Worm (Caenorhabditis elegans) whole organism, early embryonic: Measurements from ENCODE around the gene C09B8.4.

Source experiments
- B0310.2 ChIP-seq: sonication (generic microtip); optimal IDR thresholded peaks from 2 replicates; lab custom pipeline; 2016; ENCODE audit warnings: mild to moderate bottlenecking, missing genetic modification characterization, missing compliant biosample characterization
- F13C5.2 ChIP-seq: sonication (generic microtip); optimal IDR thresholded peaks from 2 replicates; lab custom pipeline; 2017; ENCODE audit warnings: mild to moderate bottlenecking, missing genetic modification characterization, inconsistent platforms, missing compliant biosample characterization
- aly-1 ChIP-seq: sonication (generic microtip); optimal IDR thresholded peaks from 2 replicates; lab custom pipeline; 2016; ENCODE audit warnings: missing genetic modification characterization, missing compliant biosample characterization
- ama-1 ChIP-seq: fragments of 150-350 bp; optimal IDR thresholded peaks from 2 replicates; lab custom pipeline; 2014
- ceh-13 ChIP-seq: fragments of 200-800 bp; sonication (Bioruptor generic); optimal IDR thresholded peaks from 2 replicates; lab custom pipeline; 2018; ENCODE audit warnings: mild to moderate bottlenecking, missing genetic modification characterization, missing compliant biosample characterization
- ceh-36 ChIP-seq: sonication (generic microtip); optimal IDR thresholded peaks from 2 replicates; lab custom pipeline; 2016; ENCODE audit warnings: missing genetic modification characterization, inconsistent platforms, missing compliant biosample characterization
- ets-7 ChIP-seq: sonication (generic microtip); optimal IDR thresholded peaks from 2 replicates; lab custom pipeline; 2016; ENCODE audit warnings: missing genotype, missing genetic modification characterization, missing compliant biosample characterization
- flt-1 ChIP-seq: fragments of 200-800 bp; sonication (Bioruptor generic); IDR thresholded peaks from 2 replicates; pipeline ENCODE4 v1.3.6; 2022; ENCODE audit warnings: missing genetic modification characterization, missing compliant biosample characterization
- hmbx-1 ChIP-seq: sonication (generic microtip); optimal IDR thresholded peaks from 2 replicates; lab custom pipeline; 2016; ENCODE audit warnings: mild to moderate bottlenecking, missing genetic modification characterization, missing compliant biosample characterization
- hmg-4 ChIP-seq: fragments of 200-800 bp; sonication (Bioruptor generic); optimal IDR thresholded peaks from 2 replicates; lab custom pipeline; 2018; ENCODE audit warnings: mild to moderate bottlenecking, missing genetic modification characterization, missing compliant biosample characterization
- hnd-1 ChIP-seq: sonication (generic microtip); optimal IDR thresholded peaks from 2 replicates; lab custom pipeline; 2016; ENCODE audit warnings: missing genetic modification characterization, missing compliant biosample characterization
- pes-1 ChIP-seq: fragments of 200-800 bp; sonication (Bioruptor generic); IDR thresholded peaks from 2 replicates; pipeline ENCODE4 v1.3.6; 2022; ENCODE audit warnings: missing genetic modification reagents, missing genetic modification characterization, missing compliant biosample characterization
- scrt-1 ChIP-seq: fragments of 200-800 bp; sonication (Bioruptor generic); IDR thresholded peaks from 2 replicates; pipeline ENCODE4 v1.3.6; 2022; ENCODE audit warnings: missing genetic modification characterization, missing compliant biosample characterization
- sea-1 ChIP-seq: fragments of 200-800 bp; sonication (Bioruptor generic); conservative IDR thresholded peaks from 2 replicates; pipeline ENCODE4 v1.3.6; 2022; ENCODE audit warnings: missing genetic modification characterization, missing compliant biosample characterization
- tbx-11 ChIP-seq: fragments of 200-800 bp; sonication (Bioruptor generic); IDR thresholded peaks from 2 replicates; pipeline ENCODE4 v1.3.6; 2022; ENCODE audit warnings: missing genetic modification characterization, missing compliant biosample characterization
- tbx-37 ChIP-seq: fragments of 200-800 bp; sonication (Bioruptor generic); conservative IDR thresholded peaks from 2 replicates; pipeline ENCODE4 v1.3.6; 2022; ENCODE audit warnings: missing genetic modification reagents, missing genetic modification characterization, missing compliant biosample characterization
- tra-4 ChIP-seq: sonication (generic microtip); optimal IDR thresholded peaks from 2 replicates; lab custom pipeline; 2017; ENCODE audit warnings: missing genetic modification characterization, missing compliant biosample characterization

Gene C09B8.4

ce11 chrX:6050849-6051248 is 31.1 kb upstream of the C09B8.4 start:
- TF ChIP-seq F13C5.2 (tag; lab: Kevin White, UChicago) (no peak), hmbx-1 (tag; lab: Kevin White, UChicago) (no peak), B0310.2 (tag; lab: Kevin White, UChicago) (no peak), tbx-11 (GFP tag; lab: Robert Waterston, UW) (no peak), tra-4 (no peak), ets-7 (tag; lab: Kevin White, UChicago) (no peak), pes-1 (GFP tag; lab: Robert Waterston, UW) (no peak), hnd-1 (tag; lab: Kevin White, UChicago) (no peak), ceh-13 (no peak), flt-1 (no peak)

ce11 chrX:6050078-6050477 is 30.3 kb upstream of the C09B8.4 start:
- TF ChIP-seq B0310.2 (tag; lab: Kevin White, UChicago): no peak
- no peak for TF ChIP-seq sea-1 (GFP tag; lab: Robert Waterston, UW)
- TF ChIP-seq flt-1: no peak
- no peak for TF ChIP-seq pes-1 (GFP tag; lab: Robert Waterston, UW)
- TF ChIP-seq ceh-13: no peak
- TF ChIP-seq aly-1 (tag; lab: Kevin White, UChicago): no peak
- TF ChIP-seq F13C5.2 (tag; lab: Kevin White, UChicago): no peak
- no peak for TF ChIP-seq tbx-37 (GFP tag; lab: Robert Waterston, UW)
- TF ChIP-seq hmg-4 (GFP tag; lab: Kevin White, UChicago): no peak
- TF ChIP-seq ets-7 (tag; lab: Kevin White, UChicago): no peak
- TF ChIP-seq ama-1 (lab: Kevin White, UChicago): no peak
- no peak for TF ChIP-seq hmbx-1 (tag; lab: Kevin White, UChicago)
- TF ChIP-seq scrt-1 (GFP tag; lab: Robert Waterston, UW): no peak
- TF ChIP-seq hnd-1 (tag; lab: Kevin White, UChicago): no peak

ce11 chrX:6048508-6048907 is 28.8 kb upstream of the C09B8.4 start, which contains the start of gene pak-1:
Gene pak-1 (minus strand): TSS chrX:6048608.
- TF ChIP-seq sea-1 (GFP tag; lab: Robert Waterston, UW): no peak
- no peak for TF ChIP-seq ama-1 (lab: Kevin White, UChicago)
- no peak for TF ChIP-seq aly-1 (tag; lab: Kevin White, UChicago)
- no peak for TF ChIP-seq flt-1
- TF ChIP-seq hnd-1 (tag; lab: Kevin White, UChicago): no peak
- no peak for TF ChIP-seq hmg-4 (GFP tag; lab: Kevin White, UChicago)
- no peak for TF ChIP-seq hmbx-1 (tag; lab: Kevin White, UChicago)
- no peak for TF ChIP-seq tbx-11 (GFP tag; lab: Robert Waterston, UW)
- TF ChIP-seq ceh-13: no peak
- no peak for TF ChIP-seq ceh-36 (tag; lab: Kevin White, UChicago)
- TF ChIP-seq pes-1 (GFP tag; lab: Robert Waterston, UW): no peak
- no peak for TF ChIP-seq B0310.2 (tag; lab: Kevin White, UChicago)
- TF ChIP-seq F13C5.2 (tag; lab: Kevin White, UChicago): no peak
- TF ChIP-seq tbx-37 (GFP tag; lab: Robert Waterston, UW): no peak
- TF ChIP-seq ets-7 (tag; lab: Kevin White, UChicago): no peak

ce11 chrX:6043283-6043682 is 23.5 kb upstream of the C09B8.4 start:
- TF ChIP-seq tbx-37 (GFP tag; lab: Robert Waterston, UW) (no peak), sea-1 (GFP tag; lab: Robert Waterston, UW) (no peak), flt-1 (no peak), B0310.2 (tag; lab: Kevin White, UChicago) (no peak), hmg-4 (GFP tag; lab: Kevin White, UChicago) (no peak), ceh-13 (no peak), aly-1 (tag; lab: Kevin White, UChicago) (no peak), ets-7 (tag; lab: Kevin White, UChicago) (no peak)

- no peak for TF ChIP-seq hmg-4 (GFP tag; lab: Kevin White, UChicago)
- TF ChIP-seq scrt-1 (GFP tag; lab: Robert Waterston, UW): no peak
- no peak for TF ChIP-seq ets-7 (tag; lab: Kevin White, UChicago)
Observed at ce11 chrX:6041995-6042481, 22.3 kb upstream of the C09B8.4 start.

ce11 chrX:6041094-6041441 is 21.3 kb upstream of the C09B8.4 start:
- TF ChIP-seq hnd-1 (tag; lab: Kevin White, UChicago) (no peak), F13C5.2 (tag; lab: Kevin White, UChicago) (no peak)

ce11 chrX:6040435-6041093 is 20.8 kb upstream of the C09B8.4 start:
- peak; percentile 56 for TF ChIP-seq hmg-4 (GFP tag; lab: Kevin White, UChicago)
- TF ChIP-seq tbx-11 (GFP tag; lab: Robert Waterston, UW): no peak

ce11 chrX:6039544-6039943 is 19.8 kb upstream of the C09B8.4 start, which contains the start of gene hsp-25:
Gene hsp-25 (minus strand): TSS chrX:6039644.
- no peak for TF ChIP-seq ets-7 (tag; lab: Kevin White, UChicago)
- no peak for TF ChIP-seq F13C5.2 (tag; lab: Kevin White, UChicago)
- TF ChIP-seq scrt-1 (GFP tag; lab: Robert Waterston, UW): no peak
